Worm (Caenorhabditis elegans) whole organism, L1 larva: Measurements from ENCODE around the gene crp-1.

Source experiments
- aly-2 ChIP-seq: fragments of 150-350 bp; optimal IDR thresholded peaks from 2 replicates; lab custom pipeline; 2014; ENCODE audit warnings: missing biosample characterization, missing genetic modification characterization
- ceh-82 ChIP-seq, 3 experiments: fragments of 150-350 bp in 1 of 3; sonication (generic microtip) in 2 of 3; optimal IDR thresholded peaks; 2 replicates each; lab custom pipeline; 2014 to 2017; ENCODE audit warnings: missing biosample characterization in 3 of 3, missing genetic modification characterization in 3 of 3
- ces-1 ChIP-seq: fragments of 150-350 bp; optimal IDR thresholded peaks from 2 replicates; lab custom pipeline; 2014; ENCODE audit warnings: missing biosample characterization, missing genetic modification reagents, missing genetic modification characterization
- efl-3 ChIP-seq: fragments of 200-800 bp; sonication (Bioruptor generic); optimal IDR thresholded peaks from 2 replicates; lab custom pipeline; 2018; ENCODE audit warnings: mild to moderate bottlenecking, missing genetic modification characterization, missing compliant biosample characterization
- fkh-4 ChIP-seq: sonication (generic microtip); optimal IDR thresholded peaks from 2 replicates; lab custom pipeline; 2016; ENCODE audit warnings: missing compliant biosample characterization, missing genetic modification characterization, borderline replicate concordance
- lin-15B ChIP-seq: fragments of 150-350 bp; sonication (generic microtip); optimal IDR thresholded peaks from 3 replicates; lab custom pipeline; 2014; ENCODE audit warnings: missing biosample characterization, missing genetic modification characterization
- nhr-12 ChIP-seq: sonication (generic microtip); optimal IDR thresholded peaks from 2 replicates; lab custom pipeline; 2017; ENCODE audit warnings: missing biosample characterization, missing genetic modification characterization
- nhr-71 ChIP-seq: sonication (generic microtip); optimal IDR thresholded peaks from 2 replicates; lab custom pipeline; 2016; ENCODE audit warnings: mild to moderate bottlenecking, missing genetic modification characterization, moderate library complexity, missing compliant biosample characterization
- snpc-4 ChIP-seq: fragments of 150-350 bp; optimal IDR thresholded peaks from 2 replicates; lab custom pipeline; 2014; ENCODE audit warnings: missing biosample characterization, missing genetic modification characterization
- sptf-1 ChIP-seq: fragments of 150-350 bp; optimal IDR thresholded peaks from 2 replicates; lab custom pipeline; 2014; ENCODE audit warnings: missing biosample characterization, missing genetic modification characterization
- unc-62 ChIP-seq: fragments of 150-350 bp; optimal IDR thresholded peaks from 2 replicates; lab custom pipeline; 2014; ENCODE audit warnings: missing biosample characterization, missing genetic modification reagents, missing genetic modification characterization
- ztf-11 ChIP-seq, 2 experiments: sonication (generic microtip); optimal IDR thresholded peaks; 2 replicates each; lab custom pipeline; 2016 to 2017; ENCODE audit warnings: missing genetic modification characterization in 2 of 2, missing biosample characterization in 1 of 2, missing compliant biosample characterization in 1 of 2

DNA sequence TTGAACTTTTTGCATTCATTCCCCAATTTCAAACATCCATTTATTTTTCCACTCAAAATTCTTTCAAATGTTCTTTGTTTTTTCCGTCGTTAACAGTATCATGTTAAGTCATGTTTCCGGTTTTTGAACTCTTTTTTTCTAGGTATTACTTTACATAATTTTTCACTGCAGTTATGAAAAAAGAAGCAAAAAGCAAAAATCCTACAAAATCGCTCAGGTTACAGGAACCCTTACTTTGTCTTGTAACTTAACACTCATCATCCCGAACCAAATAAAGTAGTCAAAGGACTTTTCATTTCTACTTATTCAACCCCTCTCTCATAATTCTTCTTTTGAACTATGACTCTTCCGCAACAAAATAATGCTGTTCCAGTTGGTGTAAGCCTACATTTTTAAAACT lies 13.1 kb downstream of the crp-1 start, which contains the start of gene aqp-5:
- TF ChIP-seq ces-1 (no peak), snpc-4 (tag; lab: Kevin White, UChicago) (no peak), aly-2 (no peak), efl-3 (no peak), ceh-82 (tag; optimal IDR thresholded peaks at IDR 0.05; lab: Kevin White, UChicago) (no peak), nhr-12 (tag; lab: Kevin White, UChicago) (no peak), unc-62 (GFP tag; lab: Kevin White, UChicago) (no peak), nhr-71 (tag; lab: Kevin White, UChicago) (no peak), fkh-4 (tag; lab: Kevin White, UChicago) (no peak), sptf-1 (tag; lab: Kevin White, UChicago) (no peak), ztf-11 (tag; optimal IDR thresholded peaks at IDR 0.05; lab: Kevin White, UChicago) (no peak), lin-15B (tag; lab: Kevin White, UChicago) (no peak)
